Fruit fly (Drosophila melanogaster) whole organism: ENCODE data around the gene B-H2.

Source experiments
- CG8478 ChIP-seq: fragments of >200 bp; optimal IDR thresholded peaks from 2 replicates; lab custom pipeline; 2018; ENCODE audit warnings: inconsistent platforms
- Dll ChIP-seq: fragments of >200 bp; optimal IDR thresholded peaks from 2 replicates; lab custom pipeline; 2017
- EcR ChIP-seq, 2 experiments: fragments of >200 bp; optimal IDR thresholded peaks; 2 replicates each; lab custom pipeline; 2017; ENCODE audit warnings: missing biosample characterization in 2 of 2, missing genetic modification characterization in 2 of 2, missing genetic modification reagents in 2 of 2
- pan ChIP-seq: fragments of >200 bp; optimal IDR thresholded peaks from 2 replicates; lab custom pipeline; 2017
- psq ChIP-seq: fragments of >200 bp; optimal IDR thresholded peaks from 2 replicates; lab custom pipeline; 2017
- usp ChIP-seq: fragments of >200 bp; optimal IDR thresholded peaks from 2 replicates; lab custom pipeline; 2017; ENCODE audit warnings: missing biosample characterization, missing genetic modification characterization, mixed read lengths

- TF ChIP-seq usp (GFP tag; lab: Kevin White, UChicago) (no peak), CG8478 (lab: Kevin White, UChicago) (no peak), Dll (no peak), psq (lab: Kevin White, UChicago) (no peak), pan (lab: Kevin White, UChicago) (no peak), EcR (GFP tag; optimal IDR thresholded peaks at IDR 0.05; lab: Kevin White, UChicago) (no peak)
Observed at dm6 chrX:17274798-17275197, 39.6 kb upstream of the B-H2 start.
